Worm (Caenorhabditis elegans) whole organism, L3 larva: ENCODE results near the gene col-183.

Experiments
- ceh-82 ChIP-seq: fragments of 150-350 bp; optimal IDR thresholded peaks from 2 replicates; lab custom pipeline; 2014; ENCODE audit warnings: missing biosample characterization, missing genetic modification characterization
- elt-3 ChIP-seq, 3 experiments: fragments of 150-350 bp in 1 of 3; sonication (generic microtip) in 2 of 3; optimal IDR thresholded peaks; 2 replicates in 2 of 3; 4 replicates in 1 of 3; lab custom pipeline; 2014 to 2017; ENCODE audit warnings: missing biosample characterization in 3 of 3, missing genetic modification characterization in 3 of 3
- fkh-2 ChIP-seq: fragments of 150-350 bp; optimal IDR thresholded peaks from 2 replicates; lab custom pipeline; 2014; ENCODE audit warnings: missing biosample characterization, missing genetic modification reagents, missing genetic modification characterization
- nfya-1 ChIP-seq: sonication (generic microtip); optimal IDR thresholded peaks from 2 replicates; lab custom pipeline; 2017; ENCODE audit warnings: missing genetic modification characterization, mild to moderate bottlenecking, missing compliant biosample characterization, antibody characterized with exemption, moderate library complexity; ENCODE audit not compliant: insufficient read depth
- nhr-237 ChIP-seq: fragments of 150-350 bp; optimal IDR thresholded peaks from 2 replicates; lab custom pipeline; 2014; ENCODE audit warnings: missing biosample characterization, missing genetic modification characterization
- snpc-4 ChIP-seq: fragments of 150-350 bp; optimal IDR thresholded peaks from 2 replicates; lab custom pipeline; 2014; ENCODE audit warnings: missing biosample characterization, missing genetic modification characterization
- unc-39 ChIP-seq: sonication (generic microtip); optimal IDR thresholded peaks from 4 replicates; lab custom pipeline; 2017; ENCODE audit warnings: missing biosample characterization, missing genetic modification characterization

ce11 chrX:13507233-13507632 is 39.7 kb upstream of the col-183 start, which contains the start of gene H06A10.1:
- no peak for TF ChIP-seq fkh-2 (tag; lab: Kevin White, UChicago)
- no peak for TF ChIP-seq nfya-1 (tag; lab: Kevin White, UChicago)
- no peak for TF ChIP-seq nhr-237
- no peak for TF ChIP-seq elt-3 (tag; optimal IDR thresholded peaks at IDR 0.05; lab: Kevin White, UChicago)
- TF ChIP-seq ceh-82, result no peak
- no peak for TF ChIP-seq unc-39 (tag; lab: Kevin White, UChicago)
- no peak for TF ChIP-seq snpc-4 (tag; lab: Kevin White, UChicago)
